Fruit fly (Drosophila melanogaster) whole organism, embryonic: Measurements from ENCODE around the gene CG42449.

ENCODE experiments used
- CG11398 ChIP-seq: fragments of 200-800 bp; sonication (Bioruptor generic); optimal IDR thresholded peaks from 2 replicates; lab custom pipeline; 2016; ENCODE audit warnings: missing biosample characterization, missing genetic modification characterization
- CG11560 ChIP-seq: fragments of 200-800 bp; sonication (Bioruptor generic); IDR thresholded peaks from 3 replicates; pipeline ENCODE4 v1.3.6; 2022; ENCODE audit warnings: missing biosample characterization, missing genetic modification characterization
- CG1233 ChIP-seq: fragments of 200-800 bp; sonication (Bioruptor generic); optimal IDR thresholded peaks from 4 replicates; lab custom pipeline; 2018; ENCODE audit warnings: missing biosample characterization, mild to moderate bottlenecking, missing genetic modification characterization
- CG13296 ChIP-seq: fragments of 200-800 bp; sonication (Bioruptor generic); optimal IDR thresholded peaks from 3 replicates; lab custom pipeline; 2018; ENCODE audit warnings: missing biosample characterization, mild to moderate bottlenecking, missing genetic modification characterization
- CG14014 ChIP-seq: fragments of 200-800 bp; sonication (Bioruptor generic); IDR thresholded peaks from 2 replicates; pipeline ENCODE4 v1.3.6; 2022; ENCODE audit warnings: missing biosample characterization, missing genetic modification characterization
- CG17385 ChIP-seq: fragments of 200-800 bp; sonication (Bioruptor generic); optimal IDR thresholded peaks from 3 replicates; lab custom pipeline; 2018; ENCODE audit warnings: missing biosample characterization, mild to moderate bottlenecking, missing genetic modification characterization
- CG31224 ChIP-seq: fragments of 200-800 bp; sonication (Bioruptor generic); IDR thresholded peaks from 2 replicates; pipeline ENCODE4 v1.3.6; 2022; ENCODE audit warnings: missing biosample characterization, missing genetic modification characterization
- CG31441 ChIP-seq: fragments of 200-800 bp; sonication (Bioruptor generic); IDR thresholded peaks from 2 replicates; pipeline ENCODE4 v1.3.6; 2022; ENCODE audit warnings: missing biosample characterization, missing genetic modification characterization
- CG5180 ChIP-seq: fragments of 200-800 bp; sonication (Bioruptor generic); optimal IDR thresholded peaks from 3 replicates; lab custom pipeline; 2017; ENCODE audit warnings: missing biosample characterization, missing genetic modification characterization, mild to moderate bottlenecking, moderate library complexity, missing genetic modification reagents
- CG6813 ChIP-seq: fragments of 200-800 bp; sonication (Bioruptor generic); optimal IDR thresholded peaks from 2 replicates; lab custom pipeline; 2017; ENCODE audit warnings: missing biosample characterization, missing genetic modification characterization, mild to moderate bottlenecking, moderate library complexity, missing genetic modification reagents
- CG7786 ChIP-seq: fragments of 200-800 bp; sonication (Bioruptor generic); optimal IDR thresholded peaks from 2 replicates; lab custom pipeline; 2016; ENCODE audit warnings: missing biosample characterization, missing genetic modification characterization
- CG7928 ChIP-seq: fragments of 200-800 bp; sonication (Bioruptor generic); optimal IDR thresholded peaks from 2 replicates; lab custom pipeline; 2017; ENCODE audit warnings: missing biosample characterization, mild to moderate bottlenecking, missing genetic modification characterization
- CoRest ChIP-seq: fragments of 200-800 bp; sonication (Bioruptor generic); optimal IDR thresholded peaks from 3 replicates; lab custom pipeline; 2018; ENCODE audit warnings: missing biosample characterization, mild to moderate bottlenecking, missing genetic modification characterization, moderate library complexity
- CrebB ChIP-seq: fragments of 200-800 bp; sonication (Bioruptor generic); optimal IDR thresholded peaks from 3 replicates; lab custom pipeline; 2018; ENCODE audit warnings: missing biosample characterization, mild to moderate bottlenecking, missing genetic modification characterization
- D19A ChIP-seq: fragments of 200-800 bp; optimal IDR thresholded peaks from 3 replicates; lab custom pipeline; 2019; ENCODE audit warnings: missing biosample characterization, mild to moderate bottlenecking, missing genetic modification characterization, moderate library complexity
- D19B ChIP-seq: fragments of 200-800 bp; sonication (Bioruptor generic); optimal IDR thresholded peaks from 2 replicates; lab custom pipeline; 2017; ENCODE audit warnings: missing biosample characterization, mild to moderate bottlenecking, missing genetic modification characterization
- Dbx ChIP-seq: fragments of 200-800 bp; sonication (Bioruptor generic); IDR thresholded peaks from 3 replicates; pipeline ENCODE4 v1.3.6; 2022; ENCODE audit warnings: missing biosample characterization, missing genetic modification characterization
- ERR ChIP-seq: fragments of 200-800 bp; sonication (Bioruptor generic); optimal IDR thresholded peaks from 2 replicates; lab custom pipeline; 2016; ENCODE audit warnings: missing biosample characterization, missing genetic modification characterization
- Eip74EF ChIP-seq, 2 experiments: fragments of 200-800 bp in 1 of 2; fragments of >200 bp in 1 of 2; sonication (Bioruptor generic) in 1 of 2; optimal IDR thresholded peaks; 2 replicates each; lab custom pipeline; 2017 to 2019; ENCODE audit warnings: missing biosample characterization in 2 of 2, missing genetic modification characterization in 2 of 2, mild to moderate bottlenecking in 1 of 2, moderate library complexity in 1 of 2
- Ets97D ChIP-seq: fragments of 200-800 bp; sonication (Bioruptor generic); optimal IDR thresholded peaks from 3 replicates; lab custom pipeline; 2016; ENCODE audit warnings: missing biosample characterization, missing genetic modification characterization
- Hr39 ChIP-seq: fragments of >200 bp; optimal IDR thresholded peaks from 2 replicates; lab custom pipeline; 2017
- MBD-R2 ChIP-seq: fragments of 200-800 bp; sonication (Bioruptor generic); IDR thresholded peaks from 2 replicates; pipeline ENCODE4 v1.3.6; 2022; ENCODE audit warnings: missing biosample characterization, missing genetic modification characterization
- Mes4 ChIP-seq: fragments of 200-800 bp; sonication (Bioruptor generic); optimal IDR thresholded peaks from 2 replicates; lab custom pipeline; 2016; ENCODE audit warnings: missing biosample characterization, missing genetic modification characterization
- Nf-YB ChIP-seq: fragments of 200-800 bp; sonication (Bioruptor generic); optimal IDR thresholded peaks from 3 replicates; lab custom pipeline; 2019; ENCODE audit warnings: missing biosample characterization, mild to moderate bottlenecking, missing genetic modification characterization, moderate library complexity
- Poxn ChIP-seq: fragments of 200-800 bp; sonication (Bioruptor generic); IDR thresholded peaks from 2 replicates; pipeline ENCODE4 v1.3.6; 2022; ENCODE audit warnings: missing biosample characterization, missing genetic modification characterization
- Scr ChIP-seq: fragments of 200-800 bp; sonication (Bioruptor generic); IDR thresholded peaks from 2 replicates; pipeline ENCODE4 v1.3.6; 2022; ENCODE audit warnings: missing biosample characterization, missing genetic modification characterization; ENCODE audit not compliant: partially characterized antibody
- Six4 ChIP-seq: fragments of 200-800 bp; sonication (Bioruptor generic); optimal IDR thresholded peaks from 2 replicates; lab custom pipeline; 2016; ENCODE audit warnings: missing biosample characterization, missing genetic modification characterization
- Sry-δ ChIP-seq: fragments of 200-800 bp; sonication (Bioruptor generic); optimal IDR thresholded peaks from 2 replicates; lab custom pipeline; 2016; ENCODE audit warnings: missing biosample characterization, missing genetic modification characterization
- Taf1 ChIP-seq: fragments of 200-800 bp; sonication (Bioruptor generic); IDR thresholded peaks from 2 replicates; pipeline ENCODE4 v1.3.6; 2022; ENCODE audit warnings: missing biosample characterization, missing genetic modification characterization
- chif ChIP-seq, 2 experiments: fragments of 200-800 bp; sonication (Bioruptor generic); optimal IDR thresholded peaks; 3 replicates each; lab custom pipeline; 2016; ENCODE audit warnings: missing biosample characterization in 2 of 2, missing genetic modification characterization in 2 of 2
- dimm ChIP-seq: fragments of 200-800 bp; sonication (Bioruptor generic); IDR thresholded peaks from 2 replicates; pipeline ENCODE4 v1.3.6; 2022; ENCODE audit warnings: missing biosample characterization, missing genetic modification characterization
- dm ChIP-seq: fragments of 200-800 bp; sonication (Bioruptor generic); optimal IDR thresholded peaks from 3 replicates; lab custom pipeline; 2016; ENCODE audit warnings: missing biosample characterization, missing genetic modification characterization
- emc ChIP-seq: fragments of 200-800 bp; sonication (Bioruptor generic); optimal IDR thresholded peaks from 2 replicates; lab custom pipeline; 2016; ENCODE audit warnings: missing biosample characterization, missing genetic modification characterization
- ewg ChIP-seq: fragments of 200-800 bp; sonication (Bioruptor generic); optimal IDR thresholded peaks from 3 replicates; lab custom pipeline; 2017; ENCODE audit warnings: mild to moderate bottlenecking, missing biosample characterization, missing genetic modification reagents, missing genetic modification characterization
- exex ChIP-seq: fragments of 200-800 bp; sonication (Bioruptor generic); optimal IDR thresholded peaks from 4 replicates; lab custom pipeline; 2018; ENCODE audit warnings: missing biosample characterization, mild to moderate bottlenecking, missing genetic modification characterization, moderate library complexity
- ham ChIP-seq: fragments of 200-800 bp; sonication (Bioruptor generic); IDR thresholded peaks from 2 replicates; pipeline ENCODE4 v1.3.6; 2022; ENCODE audit warnings: missing biosample characterization, missing genetic modification characterization
- hkb ChIP-seq, 2 experiments: fragments of 200-800 bp in 1 of 2; fragments of >200 bp in 1 of 2; sonication (Bioruptor generic) in 1 of 2; IDR thresholded peaks in 1 of 2; optimal IDR thresholded peaks in 1 of 2; 2 replicates each; pipeline versions ENCODE4 v1.3.6 to Lab custom; 2017 to 2022; ENCODE audit warnings: missing biosample characterization in 1 of 2, missing genetic modification characterization in 1 of 2
- jing ChIP-seq: fragments of 200-800 bp; sonication (Bioruptor generic); optimal IDR thresholded peaks from 2 replicates; lab custom pipeline; 2018; ENCODE audit warnings: missing biosample characterization, mild to moderate bottlenecking, missing genetic modification characterization
- mirr ChIP-seq: fragments of 200-800 bp; sonication (Bioruptor generic); optimal IDR thresholded peaks from 3 replicates; lab custom pipeline; 2018; ENCODE audit warnings: missing biosample characterization, mild to moderate bottlenecking, missing genetic modification characterization
- otp ChIP-seq: fragments of 200-800 bp; sonication (Bioruptor generic); IDR thresholded peaks from 3 replicates; pipeline ENCODE4, ENCODE4 v1.3.6; 2022; ENCODE audit warnings: missing biosample characterization, missing genetic modification characterization
- pan ChIP-seq, 4 experiments: fragments of >200 bp in 3 of 4; fragments of 200-800 bp in 1 of 4; sonication (Bioruptor generic) in 1 of 4; optimal IDR thresholded peaks in 3 of 4; IDR thresholded peaks in 1 of 4; 2 replicates each; pipeline versions ENCODE4 v1.3.6 to Lab custom; 2017 to 2022; ENCODE audit warnings: missing biosample characterization in 2 of 4, missing genetic modification characterization in 2 of 4, mixed read lengths in 1 of 4
- sisA ChIP-seq: fragments of 200-800 bp; sonication (Bioruptor generic); IDR thresholded peaks from 2 replicates; pipeline ENCODE4 v1.3.6; 2022; ENCODE audit warnings: missing biosample characterization, missing genetic modification characterization
- slbo ChIP-seq: fragments of 200-800 bp; sonication (Bioruptor generic); IDR thresholded peaks from 2 replicates; pipeline ENCODE4 v1.3.6; 2022; ENCODE audit warnings: missing biosample characterization, missing genetic modification characterization
- sob ChIP-seq: fragments of 200-800 bp; sonication (Bioruptor generic); IDR thresholded peaks from 2 replicates; pipeline ENCODE4 v1.3.6; 2022; ENCODE audit warnings: missing biosample characterization, missing genetic modification characterization
- twi ChIP-seq: fragments of 200-800 bp; optimal IDR thresholded peaks from 2 replicates; lab custom pipeline; 2019; ENCODE audit warnings: missing biosample characterization, mild to moderate bottlenecking, missing genetic modification characterization, moderate library complexity
- wek ChIP-seq: fragments of 200-800 bp; sonication (Bioruptor generic); optimal IDR thresholded peaks from 3 replicates; lab custom pipeline; 2018; ENCODE audit warnings: missing biosample characterization, mild to moderate bottlenecking, missing genetic modification characterization, moderate library complexity
- yki ChIP-seq: fragments of >200 bp; optimal IDR thresholded peaks from 3 replicates; lab custom pipeline; 2018
- z ChIP-seq: fragments of 200-800 bp; sonication (Bioruptor generic); IDR thresholded peaks from 3 replicates; pipeline ENCODE4 v1.3.6; 2022; ENCODE audit warnings: missing biosample characterization, missing genetic modification characterization
- zfh2 ChIP-seq: fragments of 200-800 bp; sonication (Bioruptor generic); optimal IDR thresholded peaks from 2 replicates; lab custom pipeline; 2016; ENCODE audit warnings: missing biosample characterization, missing genetic modification characterization

Gene CG42449

DNA sequence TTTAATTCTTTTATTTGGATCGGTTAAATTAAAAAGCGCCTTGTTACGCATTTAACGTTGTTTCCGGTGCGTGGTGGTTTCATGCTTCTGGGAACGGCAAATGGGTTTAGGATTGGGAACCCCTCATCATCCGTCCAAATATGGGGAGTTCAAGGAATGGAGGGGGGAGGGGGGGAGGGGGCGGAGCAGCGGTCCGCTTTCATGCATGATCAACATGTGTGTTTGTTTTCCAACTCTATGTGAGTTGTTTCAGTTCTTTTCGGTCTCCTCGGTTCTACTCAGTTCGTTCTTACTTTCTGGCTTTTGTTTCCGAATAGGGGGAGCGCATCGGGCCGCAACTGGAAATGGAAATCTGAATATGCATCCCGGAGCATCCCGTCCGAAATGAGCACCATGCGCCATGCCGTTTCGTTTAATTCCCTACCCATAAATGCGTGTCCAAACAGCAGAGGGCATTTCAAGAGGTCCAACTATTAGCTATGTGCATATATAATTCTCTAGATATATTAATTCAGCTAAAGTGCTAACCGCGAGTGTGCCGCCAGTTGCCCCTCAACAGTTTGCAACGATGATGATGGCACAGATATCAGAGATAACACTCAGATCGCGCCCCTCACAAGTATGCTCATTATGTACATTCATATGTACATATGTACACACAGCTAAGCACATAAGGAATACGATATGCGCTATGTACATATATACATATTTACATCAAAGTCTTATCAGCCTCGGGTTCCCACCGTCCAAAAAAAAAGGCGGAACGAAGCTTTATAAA lies 5.5 kb upstream of the CG42449 start (continued):
- TF ChIP-seq pan (optimal IDR thresholded peaks at IDR 0.05; lab: Kevin White, UChicago) = no peak
- TF ChIP-seq pan (GFP tag; optimal IDR thresholded peaks at IDR 0.05 in 1 of 2, IDR thresholded peaks at IDR 0.05 in 1 of 2) = peak in 1 of 2 experiments; percentile 85
- peak; percentile 87 for TF ChIP-seq Dbx (GFP tag; lab: Robert Waterston, UW)
- peak; percentile 84 for TF ChIP-seq ewg (GFP tag; lab: Kevin White, UChicago)
- TF ChIP-seq CrebB = peak; percentile 95
- TF ChIP-seq jing = no peak
- TF ChIP-seq emc (GFP tag; lab: Kevin White, UChicago) = peak; percentile 66
- TF ChIP-seq CG11398 = peak; percentile 91
- TF ChIP-seq Poxn = no peak; the same call in 1 of the 2 replicates
- TF ChIP-seq Nf-YB = peak; percentile 82
- peak; percentile 82 for TF ChIP-seq exex (tag; lab: Kevin White, UChicago)
- peak; percentile 97 for TF ChIP-seq CG13296 (GFP tag; lab: Kevin White, UChicago)
- peak; percentile 98 for TF ChIP-seq mirr (GFP tag; lab: Kevin White, UChicago)
- TF ChIP-seq CG5180 = peak; percentile 88
- TF ChIP-seq CG31224 = peak; percentile 68
- TF ChIP-seq z (GFP tag; lab: Robert Waterston, UW) = peak; percentile 74
- TF ChIP-seq Scr (GFP tag; lab: Robert Waterston, UW) = no peak
- TF ChIP-seq Taf1 (GFP tag; lab: Robert Waterston, UW) = no peak
- peak; percentile 94 for TF ChIP-seq otp
- TF ChIP-seq CG7928 = peak; percentile 62
- TF ChIP-seq ham (GFP tag; lab: Robert Waterston, UW) = peak; percentile 56; the same call in 1 of the 2 replicates
- peak; percentile 92 for TF ChIP-seq sob
- no peak for TF ChIP-seq hkb (optimal IDR thresholded peaks at IDR 0.05; lab: Kevin White, UChicago)
- TF ChIP-seq hkb (GFP tag; IDR thresholded peaks at IDR 0.05; lab: Robert Waterston, UW) = peak; percentile 92
- TF ChIP-seq ERR = peak; percentile 80
- TF ChIP-seq Hr39 = no peak
- peak; percentile 98 for TF ChIP-seq CG1233 (GFP tag; lab: Kevin White, UChicago)
- peak; percentile 92 for TF ChIP-seq Mes4
- TF ChIP-seq wek (GFP tag; lab: Kevin White, UChicago) = peak; percentile 97
- peak; percentile 52 for TF ChIP-seq D19B
- TF ChIP-seq CG31441 (GFP tag; lab: Robert Waterston, UW) = peak; percentile 93
- peak; percentile 54 for TF ChIP-seq dm (GFP tag; lab: Kevin White, UChicago)
- TF ChIP-seq sisA (GFP tag; lab: Robert Waterston, UW) = no peak
- no peak for TF ChIP-seq dimm (GFP tag; lab: Robert Waterston, UW)
- TF ChIP-seq yki (lab: Kevin White, UChicago) = no peak
- peak; percentile 86 for TF ChIP-seq twi
- TF ChIP-seq Sry-δ (GFP tag; lab: Kevin White, UChicago) = peak; percentile 53
- TF ChIP-seq Ets97D (GFP tag; lab: Kevin White, UChicago) = peak; percentile 71
- TF ChIP-seq chif (GFP tag; optimal IDR thresholded peaks at IDR 0.05; lab: Kevin White, UChicago) = peak; percentile 87 to 88
- peak; percentile 92; the same call in 1 of the 2 replicates for TF ChIP-seq CG14014 (GFP tag; lab: Robert Waterston, UW)
- TF ChIP-seq Eip74EF (GFP tag; optimal IDR thresholded peaks at IDR 0.05; lab: Kevin White, UChicago) = peak in 1 of 2 experiments; percentile 92
- TF ChIP-seq MBD-R2 = peak; percentile 59; the same call in 1 of the 2 replicates
- peak; percentile 88 for TF ChIP-seq Six4 (GFP tag; lab: Kevin White, UChicago)
- TF ChIP-seq CG11560 (tag; lab: Robert Waterston, UW) = no peak
- peak; percentile 99 for TF ChIP-seq CG6813 (GFP tag; lab: Kevin White, UChicago)
- peak; percentile 46; the same call in 1 of the 2 replicates for TF ChIP-seq slbo (GFP tag; lab: Robert Waterston, UW)
- TF ChIP-seq CG17385 = peak; percentile 88
- TF ChIP-seq D19A = peak; percentile 70
- no peak for TF ChIP-seq zfh2
- TF ChIP-seq CoRest = peak; percentile 92
- TF ChIP-seq CG7786 (GFP tag; lab: Kevin White, UChicago) = peak; percentile 58
